Worm (Caenorhabditis elegans): ENCODE measurements around the gene Y54H5A.2.

DNA sequence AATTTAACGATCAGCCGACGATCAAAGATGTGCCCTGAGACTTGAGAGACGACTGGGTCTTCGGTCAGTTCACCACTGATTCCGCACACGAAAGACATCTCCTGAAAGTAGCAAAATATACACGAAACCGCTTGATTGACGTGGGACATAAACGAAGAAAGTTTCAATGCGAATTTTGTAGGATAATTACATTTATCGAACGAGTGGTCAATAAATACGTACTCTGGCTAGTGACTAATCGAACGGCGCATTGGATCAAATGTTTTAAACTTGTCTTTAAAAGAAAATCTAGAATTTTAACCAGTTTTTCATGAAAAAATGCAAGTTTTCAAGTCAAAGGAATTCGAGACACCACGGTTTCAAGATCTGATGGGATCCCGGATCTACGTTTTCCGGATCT lies 22.6 kb upstream of the Y54H5A.2 start, which contains the start of gene prp-19:
- no peak for TF ChIP-seq pqm-1 (tag; optimal IDR thresholded peaks at IDR 0.05)
- TF ChIP-seq elt-4 (tag; optimal IDR thresholded peaks at IDR 0.05) = no peak
- TF ChIP-seq syd-9 (tag; optimal IDR thresholded peaks at IDR 0.05) = no peak

Measured in whole organism, late embryonic.